Worm (Caenorhabditis elegans): ENCODE results near the gene svh-2.

Gene svh-2

ce11 chrX:6536701-6537279, 16.3 kb upstream of the svh-2 start, which contains the start of gene ilys-5:
Gene ilys-5, minus strand, starts transcription at chrX:6536840.
- TF ChIP-seq fos-1 (tag; optimal IDR thresholded peaks at IDR 0.05) (peak; percentile 26), sma-9 (GFP tag; optimal IDR thresholded peaks at IDR 0.05) (peak; percentile 68), sma-9 (tag; optimal IDR thresholded peaks at IDR 0.05) (no peak), C34F6.9 (tag; optimal IDR thresholded peaks at IDR 0.05) (no peak), sma-3 (GFP tag; optimal IDR thresholded peaks at IDR 0.05) (no peak)

- TF ChIP-seq fos-1 (tag; optimal IDR thresholded peaks at IDR 0.05) (peak; percentile 56), mdl-1 (tag; optimal IDR thresholded peaks at IDR 0.05) (no peak), nhr-12 (tag; optimal IDR thresholded peaks at IDR 0.05) (no peak), elt-1 (tag; optimal IDR thresholded peaks at IDR 0.05) (no peak), sma-9 (GFP tag; optimal IDR thresholded peaks at IDR 0.05) (peak; percentile 11), sma-9 (tag; optimal IDR thresholded peaks at IDR 0.05) (no peak)
Measured at ce11 chrX:6538068-6538467, 15.0 kb upstream of the svh-2 start.

ce11 chrX:6542692-6543091, 10.4 kb upstream of the svh-2 start, which contains the start of gene T14E8.2:
Gene T14E8.2, plus strand, starts transcription at chrX:6542992.
- no peak for TF ChIP-seq aly-2 (tag; optimal IDR thresholded peaks at IDR 0.05)
- TF ChIP-seq nhr-25 (tag; optimal IDR thresholded peaks at IDR 0.05), result no peak
- TF ChIP-seq nhr-11 (tag; optimal IDR thresholded peaks at IDR 0.05), result no peak
- no peak for TF ChIP-seq lin-39 (tag; optimal IDR thresholded peaks at IDR 0.05)
- TF ChIP-seq nhr-6 (tag; optimal IDR thresholded peaks at IDR 0.05), result no peak
- no peak for TF ChIP-seq mdl-1 (tag; optimal IDR thresholded peaks at IDR 0.05)
- TF ChIP-seq C34F6.9 (tag; optimal IDR thresholded peaks at IDR 0.05), result no peak
- TF ChIP-seq sma-3 (GFP tag; optimal IDR thresholded peaks at IDR 0.05), result no peak
- no peak for TF ChIP-seq alr-1 (tag; optimal IDR thresholded peaks at IDR 0.05)
- TF ChIP-seq mbf-1 (tag; optimal IDR thresholded peaks at IDR 0.05), result no peak
- TF ChIP-seq nhr-10 (tag; optimal IDR thresholded peaks at IDR 0.05), result no peak
- TF ChIP-seq ama-1 (optimal IDR thresholded peaks at IDR 0.05), result no peak
- no peak for TF ChIP-seq ztf-4 (tag; optimal IDR thresholded peaks at IDR 0.05)
- no peak for TF ChIP-seq ztf-1 (GFP tag; conservative IDR thresholded peaks at IDR 0.05)
- no peak for TF ChIP-seq crh-2 (tag; optimal IDR thresholded peaks at IDR 0.05)
- TF ChIP-seq egl-27 (tag; optimal IDR thresholded peaks at IDR 0.05), result no peak
- TF ChIP-seq fos-1 (tag; optimal IDR thresholded peaks at IDR 0.05), result no peak

- TF ChIP-seq skn-1 (tag; optimal IDR thresholded peaks at IDR 0.05), result no peak
- TF ChIP-seq mdl-1 (tag; optimal IDR thresholded peaks at IDR 0.05), result no peak
- TF ChIP-seq mab-5 (tag; optimal IDR thresholded peaks at IDR 0.05), result no peak
- TF ChIP-seq ZK546.5 (tag; optimal IDR thresholded peaks at IDR 0.05), result no peak
- no peak for TF ChIP-seq lin-39 (tag; optimal IDR thresholded peaks at IDR 0.05)
- no peak for TF ChIP-seq nhr-237 (tag; optimal IDR thresholded peaks at IDR 0.05)
- TF ChIP-seq unc-55 (GFP tag; optimal IDR thresholded peaks at IDR 0.05), result no peak
- TF ChIP-seq elt-3 (tag; optimal IDR thresholded peaks at IDR 0.05), result no peak
- no peak for TF ChIP-seq sem-4 (tag; optimal IDR thresholded peaks at IDR 0.05)
- no peak for TF ChIP-seq dmd-4 (tag; optimal IDR thresholded peaks at IDR 0.05)
- no peak for TF ChIP-seq nhr-11 (tag; optimal IDR thresholded peaks at IDR 0.05)
- TF ChIP-seq sma-9 (GFP tag; optimal IDR thresholded peaks at IDR 0.05), result no peak
- no peak for TF ChIP-seq sma-9 (tag; optimal IDR thresholded peaks at IDR 0.05)
- TF ChIP-seq aly-2 (tag; optimal IDR thresholded peaks at IDR 0.05), result no peak
- no peak for TF ChIP-seq nhr-12 (tag; optimal IDR thresholded peaks at IDR 0.05)
- no peak for TF ChIP-seq unc-39 (tag; optimal IDR thresholded peaks at IDR 0.05)
- TF ChIP-seq ztf-1 (GFP tag; conservative IDR thresholded peaks at IDR 0.05), result no peak
- no peak for TF ChIP-seq snpc-4 (tag; optimal IDR thresholded peaks at IDR 0.05)
Measured at ce11 chrX:6543665-6544064, 9.4 kb upstream of the svh-2 start.

ce11 chrX:6551073-6551652, 1.9 kb upstream of the svh-2 start:
- TF ChIP-seq mdl-1 (tag; optimal IDR thresholded peaks at IDR 0.05), result no peak
- TF ChIP-seq blmp-1 (tag; optimal IDR thresholded peaks at IDR 0.05; ENCODE audit: insufficient read depth), result peak; percentile 4
- TF ChIP-seq nhr-129 (tag; optimal IDR thresholded peaks at IDR 0.05), result peak; percentile 43
- peak; percentile 30 for TF ChIP-seq C34F6.9 (tag; optimal IDR thresholded peaks at IDR 0.05)
- no peak for TF ChIP-seq zag-1 (tag; optimal IDR thresholded peaks at IDR 0.05)
- TF ChIP-seq mab-5 (tag; optimal IDR thresholded peaks at IDR 0.05), result no peak

All from whole organism, L2 larva.